Worm (Caenorhabditis elegans): ENCODE results near the gene ZK795.3.

- TF ChIP-seq nhr-11 (tag; optimal IDR thresholded peaks at IDR 0.05) (no peak), jun-1 (tag; optimal IDR thresholded peaks at IDR 0.05) (no peak), ztf-11 (tag; optimal IDR thresholded peaks at IDR 0.05) (no peak), lin-1 (GFP tag; IDR thresholded peaks at IDR 0.05) (no peak), skn-1 (tag; optimal IDR thresholded peaks at IDR 0.05) (no peak), pha-4 (GFP tag; IDR thresholded peaks at IDR 0.05) (no peak), pha-4 (tag; optimal IDR thresholded peaks at IDR 0.05) (no peak), Y5F2A.4 (GFP tag; optimal IDR thresholded peaks at IDR 0.05) (no peak)
Observed at ce11 chrIV:12525409-12525808, 33.8 kb upstream of the ZK795.3 start, which contains the start of gene eak-4.

All from whole organism, L4 larva.